Worm (Caenorhabditis elegans) whole organism, L4 larva: ENCODE results near the gene F16F9.4.

Experiments used
- D1046.2 ChIP-seq: fragments of 200-800 bp; sonication (Bioruptor generic); IDR thresholded peaks from 2 replicates; pipeline ENCODE4 v1.3.6; 2022; ENCODE audit warnings: missing genetic modification characterization, missing compliant biosample characterization
- F10B5.3 ChIP-seq: sonication (generic microtip); optimal IDR thresholded peaks from 2 replicates; lab custom pipeline; 2016; ENCODE audit warnings: mild to moderate bottlenecking, missing genetic modification characterization, missing compliant biosample characterization
- F26F4.8 ChIP-seq: fragments of 200-800 bp; sonication (Bioruptor generic); conservative IDR thresholded peaks from 2 replicates; pipeline ENCODE4 v1.3.6; 2022; ENCODE audit warnings: missing genetic modification characterization, missing compliant biosample characterization
- F37D6.2 ChIP-seq: sonication (generic microtip); optimal IDR thresholded peaks from 2 replicates; lab custom pipeline; 2016; ENCODE audit warnings: mild to moderate bottlenecking, missing genetic modification characterization, missing compliant biosample characterization
- R02D3.7 ChIP-seq: fragments of 150-350 bp; sonication (generic microtip); optimal IDR thresholded peaks from 3 replicates; lab custom pipeline; 2014; ENCODE audit warnings: missing biosample characterization, missing genetic modification characterization
- T20F7.1 ChIP-seq: fragments of 200-800 bp; sonication (Bioruptor generic); optimal IDR thresholded peaks from 2 replicates; lab custom pipeline; 2018; ENCODE audit warnings: mild to moderate bottlenecking, missing genetic modification characterization, missing compliant biosample characterization
- T26A8.4 ChIP-seq: fragments of 200-800 bp; sonication (Bioruptor generic); IDR thresholded peaks from 2 replicates; pipeline ENCODE4 v1.3.6; 2022; ENCODE audit warnings: missing genetic modification characterization, missing compliant biosample characterization
- Y5F2A.4 ChIP-seq: fragments of 200-800 bp; sonication (Bioruptor generic); optimal IDR thresholded peaks from 2 replicates; lab custom pipeline; 2018; ENCODE audit warnings: mild to moderate bottlenecking, missing genetic modification characterization, missing compliant biosample characterization
- ZK337.2 ChIP-seq: fragments of 200-800 bp; sonication (Bioruptor generic); IDR thresholded peaks from 2 replicates; pipeline ENCODE4 v1.3.6; 2022; ENCODE audit warnings: missing genetic modification reagents, missing genetic modification characterization, missing compliant biosample characterization
- aha-1 ChIP-seq: fragments of 150-350 bp; peaks from one replicate; lab custom pipeline; 2014; ENCODE audit warnings: missing biosample characterization, missing genetic modification characterization
- arid-1 ChIP-seq: fragments of 200-800 bp; sonication (Bioruptor generic); conservative IDR thresholded peaks from 2 replicates; pipeline ENCODE4 v1.3.6; 2022; ENCODE audit warnings: missing genetic modification reagents, missing genetic modification characterization, missing compliant biosample characterization
- attf-4 ChIP-seq: sonication (generic microtip); optimal IDR thresholded peaks from 3 replicates; lab custom pipeline; 2017; ENCODE audit warnings: missing biosample characterization, missing genetic modification characterization
- ceh-20 ChIP-seq: fragments of 200-800 bp; sonication (Bioruptor generic); IDR thresholded peaks from 2 replicates; pipeline ENCODE4 v1.3.6; 2022; ENCODE audit warnings: missing genetic modification reagents, missing genetic modification characterization, missing compliant biosample characterization
- ceh-32 ChIP-seq: sonication (generic microtip); optimal IDR thresholded peaks from 2 replicates; lab custom pipeline; 2016; ENCODE audit warnings: mild to moderate bottlenecking, missing genetic modification characterization, missing compliant biosample characterization; ENCODE audit not compliant: poor library complexity
- daf-16 ChIP-seq, 3 experiments: sonication (generic microtip); optimal IDR thresholded peaks; 2 replicates each; lab custom pipeline; 2016 to 2017; ENCODE audit warnings: missing genetic modification characterization in 3 of 3, missing genetic modification reagents in 3 of 3, mild to moderate bottlenecking in 2 of 3, missing compliant biosample characterization in 2 of 3, missing biosample characterization in 1 of 3, moderate library complexity in 1 of 3
- dmd-6 ChIP-seq: fragments of 200-800 bp; sonication (Bioruptor generic); IDR thresholded peaks from 2 replicates; pipeline ENCODE4 v1.3.6; 2022; ENCODE audit warnings: missing genetic modification reagents, missing genetic modification characterization, missing compliant biosample characterization
- dve-1 ChIP-seq: sonication (generic microtip); optimal IDR thresholded peaks from 2 replicates; lab custom pipeline; 2017; ENCODE audit warnings: antibody characterized with exemption, mild to moderate bottlenecking, missing genetic modification characterization, missing compliant biosample characterization; ENCODE audit not compliant: insufficient read depth
- egl-43 ChIP-seq: fragments of 200-800 bp; sonication (Bioruptor generic); IDR thresholded peaks from 2 replicates; pipeline ENCODE4 v1.3.6; 2022; ENCODE audit warnings: missing genetic modification reagents, missing genetic modification characterization, missing compliant biosample characterization
- gei-8 ChIP-seq: fragments of 200-800 bp; sonication (Bioruptor generic); optimal IDR thresholded peaks from 2 replicates; lab custom pipeline; 2018; ENCODE audit warnings: mild to moderate bottlenecking, missing genetic modification characterization, missing compliant biosample characterization
- lim-7 ChIP-seq: fragments of 200-800 bp; sonication (Bioruptor generic); IDR thresholded peaks from 2 replicates; pipeline ENCODE4 v1.3.6; 2022; ENCODE audit warnings: missing genetic modification characterization, missing compliant biosample characterization
- lin-1 ChIP-seq: fragments of 200-800 bp; sonication (Bioruptor generic); IDR thresholded peaks from 2 replicates; pipeline ENCODE4 v1.3.6; 2022; ENCODE audit warnings: missing genetic modification reagents, missing genetic modification characterization, missing compliant biosample characterization
- lin-13 ChIP-seq: fragments of 150-350 bp; optimal IDR thresholded peaks from 2 replicates; lab custom pipeline; 2014; ENCODE audit warnings: missing biosample characterization, missing genetic modification reagents, missing genetic modification characterization
- lin-15B ChIP-seq: fragments of 150-350 bp; sonication (generic microtip); optimal IDR thresholded peaks from 3 replicates; lab custom pipeline; 2014; ENCODE audit warnings: missing biosample characterization, missing genetic modification characterization
- lsy-2 ChIP-seq, 2 experiments: fragments of 150-350 bp in 1 of 2; sonication (generic microtip) in 1 of 2; optimal IDR thresholded peaks; 2 replicates each; lab custom pipeline; 2014 to 2017; ENCODE audit warnings: missing biosample characterization in 2 of 2, missing genetic modification characterization in 2 of 2
- mdl-1 ChIP-seq, 2 experiments: fragments of 150-350 bp in 1 of 2; sonication (generic microtip) in 1 of 2; optimal IDR thresholded peaks; 2 replicates each; lab custom pipeline; 2014 to 2017; ENCODE audit warnings: missing biosample characterization in 2 of 2, missing genetic modification characterization in 2 of 2
- mep-1 ChIP-seq: fragments of 150-350 bp; sonication (generic microtip); optimal IDR thresholded peaks from 3 replicates; lab custom pipeline; 2014; ENCODE audit warnings: missing biosample characterization, missing genetic modification characterization
- mes-2 ChIP-seq: sonication (generic microtip); optimal IDR thresholded peaks from 2 replicates; lab custom pipeline; 2016; ENCODE audit warnings: missing genotype, mild to moderate bottlenecking, missing genetic modification characterization, missing compliant biosample characterization; ENCODE audit not compliant: poor library complexity, severe bottlenecking
- nhr-41 ChIP-seq: fragments of 200-800 bp; sonication (Bioruptor generic); IDR thresholded peaks from 2 replicates; pipeline ENCODE4 v1.3.6; 2022; ENCODE audit warnings: missing genetic modification reagents, missing genetic modification characterization, missing compliant biosample characterization
- nhr-6 ChIP-seq: fragments of 150-350 bp; optimal IDR thresholded peaks from 2 replicates; lab custom pipeline; 2014; ENCODE audit warnings: missing biosample characterization, missing genetic modification characterization
- pha-4 ChIP-seq, 2 experiments: fragments of 150-350 bp in 1 of 2; fragments of 200-800 bp in 1 of 2; sonication (Bioruptor generic) in 1 of 2; IDR thresholded peaks in 1 of 2; optimal IDR thresholded peaks in 1 of 2; 2 replicates each; pipeline versions ENCODE4 v1.3.6 to Lab custom; 2014 to 2022; ENCODE audit warnings: missing genetic modification characterization in 2 of 2, missing genetic modification reagents in 2 of 2, missing biosample characterization in 1 of 2, missing compliant biosample characterization in 1 of 2
- rbr-2 ChIP-seq: sonication (generic microtip); optimal IDR thresholded peaks from 2 replicates; lab custom pipeline; 2016; ENCODE audit warnings: missing genotype, missing genetic modification characterization, missing compliant biosample characterization
- skn-1 ChIP-seq: fragments of 150-350 bp; optimal IDR thresholded peaks from 2 replicates; lab custom pipeline; 2014; ENCODE audit warnings: missing biosample characterization, missing genetic modification characterization
- snpc-1.2 ChIP-seq: fragments of 200-800 bp; sonication (Bioruptor generic); IDR thresholded peaks from 2 replicates; pipeline ENCODE4 v1.3.6; 2022; ENCODE audit warnings: missing genetic modification reagents, missing genetic modification characterization, missing compliant biosample characterization
- snpc-4 ChIP-seq: fragments of 150-350 bp; optimal IDR thresholded peaks from 2 replicates; lab custom pipeline; 2014; ENCODE audit warnings: missing biosample characterization, missing genetic modification characterization
- tra-1 ChIP-seq: fragments of 200-800 bp; sonication (Bioruptor generic); IDR thresholded peaks from 2 replicates; pipeline ENCODE4 v1.3.6; 2022; ENCODE audit warnings: missing genetic modification reagents, missing genetic modification characterization, missing compliant biosample characterization
- unc-130 ChIP-seq: sonication (generic microtip); optimal IDR thresholded peaks from 2 replicates; lab custom pipeline; 2016; ENCODE audit warnings: missing genetic modification reagents, missing genetic modification characterization, missing compliant biosample characterization
- unc-62 ChIP-seq, 3 experiments: fragments of 150-350 bp in 1 of 3; sonication (generic microtip); optimal IDR thresholded peaks in 2 of 3; peaks in 1 of 3; 1 replicate in 1 of 3; 2 replicates in 2 of 3; lab custom pipeline; 2014 to 2017; ENCODE audit warnings: missing biosample characterization in 3 of 3, missing genetic modification characterization in 3 of 3, missing genetic modification reagents in 3 of 3, missing genotype in 1 of 3
- vab-7 ChIP-seq: fragments of 200-800 bp; sonication (Bioruptor generic); IDR thresholded peaks from 2 replicates; pipeline ENCODE4 v1.3.6; 2022; ENCODE audit warnings: missing genetic modification reagents, missing genetic modification characterization, missing compliant biosample characterization
- zfp-2 ChIP-seq: sonication (generic microtip); optimal IDR thresholded peaks from 2 replicates; lab custom pipeline; 2016; ENCODE audit warnings: mild to moderate bottlenecking, missing genetic modification characterization, missing compliant biosample characterization
- zip-2 ChIP-seq: fragments of 150-350 bp; optimal IDR thresholded peaks from 2 replicates; lab custom pipeline; 2014; ENCODE audit warnings: missing biosample characterization, missing genetic modification characterization

F16F9.4 gene

DNA sequence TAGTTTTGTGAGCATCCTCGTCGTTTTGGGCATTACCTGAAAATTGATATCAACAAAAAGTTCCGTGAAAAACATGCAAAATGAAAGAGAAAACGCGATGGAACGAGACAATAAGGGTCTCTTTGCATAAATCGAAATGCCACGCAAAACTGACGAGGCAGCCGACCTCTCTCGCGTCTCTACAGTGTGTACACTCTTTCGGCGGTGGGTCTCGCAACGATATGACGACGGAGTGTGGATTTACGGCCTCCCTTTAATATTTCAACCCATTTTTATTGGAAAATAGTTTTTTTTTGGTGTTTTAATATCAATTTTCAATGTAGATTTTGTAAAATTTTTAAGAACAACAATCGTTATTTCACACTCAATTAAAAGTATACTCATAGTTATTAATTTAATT is 41.1 kb downstream of the F16F9.4 start, which contains the start of gene tag-123 (continued):
- TF ChIP-seq lsy-2 (tag; optimal IDR thresholded peaks at IDR 0.05; lab: Kevin White, UChicago) (peak in 1 of 2 experiments; percentile 73), aha-1 (peak; percentile 98), D1046.2 (no peak), ceh-20 (GFP tag; lab: Robert Waterston, UW) (no peak), mdl-1 (tag; optimal IDR thresholded peaks at IDR 0.05; lab: Kevin White, UChicago) (no peak), F10B5.3 (tag; lab: Kevin White, UChicago) (peak; percentile 37), T26A8.4 (GFP tag; lab: Robert Waterston, UW) (0 out of 2 replicates have a peak, but pooled peaks have one; percentile 19), snpc-4 (tag; lab: Kevin White, UChicago) (no peak), lin-15B (no peak), rbr-2 (tag; lab: Kevin White, UChicago) (peak; percentile 40), zip-2 (no peak), ZK337.2 (GFP tag; lab: Robert Waterston, UW) (no peak), T20F7.1 (GFP tag; lab: Kevin White, UChicago) (no peak)

DNA sequence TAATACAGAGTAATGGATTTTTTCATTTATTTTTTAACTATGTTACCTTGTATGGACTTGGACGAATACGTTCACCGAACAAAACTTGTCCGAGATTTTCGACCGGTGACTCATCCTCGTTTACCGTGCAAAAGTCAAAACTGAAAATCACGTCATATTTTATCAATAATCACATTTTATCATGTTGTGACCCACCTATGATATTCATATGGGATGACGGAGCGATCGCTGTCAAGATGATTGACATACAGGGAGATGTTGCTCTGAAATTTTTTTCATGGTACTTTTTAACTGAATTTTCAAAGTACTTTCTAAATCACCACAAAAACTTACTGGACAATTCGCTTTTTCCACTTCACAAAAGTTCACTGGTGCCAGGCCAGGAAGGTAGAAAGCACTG is 41.6 kb downstream of the F16F9.4 start:
- TF ChIP-seq pha-4 (GFP tag; IDR thresholded peaks at IDR 0.05; lab: Robert Waterston, UW) (no peak), pha-4 (tag; optimal IDR thresholded peaks at IDR 0.05; lab: Kevin White, UChicago) (no peak), dmd-6 (GFP tag; lab: Robert Waterston, UW) (peak; percentile 81)
- TF ChIP-seq, all 104 proteins: peak for 1

DNA sequence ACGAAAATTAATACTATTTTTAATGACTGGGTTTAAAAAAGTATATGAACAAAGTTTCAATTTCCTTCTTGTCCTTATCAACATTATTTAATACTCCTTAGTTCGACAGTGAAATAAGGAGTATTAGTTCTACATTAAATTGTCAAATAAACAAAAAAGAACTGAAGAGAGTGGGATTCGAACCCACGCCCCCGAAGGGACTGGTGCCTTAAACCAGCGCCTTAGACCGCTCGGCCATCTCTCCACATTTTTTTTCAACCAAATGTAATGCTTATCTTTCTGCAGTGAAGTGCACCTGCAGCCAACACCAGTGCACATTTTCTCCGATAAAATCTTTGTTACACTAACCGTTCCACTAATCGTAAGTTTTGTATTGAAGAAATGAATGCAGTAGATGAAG is 43.9 kb downstream of the F16F9.4 start:
- peak; percentile 18 for TF ChIP-seq nhr-6 (tag; lab: Kevin White, UChicago)
- no peak for TF ChIP-seq mdl-1 (tag; optimal IDR thresholded peaks at IDR 0.05; lab: Kevin White, UChicago)
- TF ChIP-seq unc-130 (GFP tag; lab: Kevin White, UChicago): no peak
- no peak for TF ChIP-seq F37D6.2 (tag; lab: Kevin White, UChicago)
- TF ChIP-seq egl-43 (GFP tag; lab: Robert Waterston, UW): peak; percentile 77
- TF ChIP-seq gei-8 (GFP tag; lab: Kevin White, UChicago): no peak
- TF ChIP-seq unc-62 (GFP tag; optimal IDR thresholded peaks at IDR 0.05 in 1 of 2; lab: Kevin White, UChicago): peak in 1 of 2 experiments; percentile 77
- TF ChIP-seq unc-62 (tag; optimal IDR thresholded peaks at IDR 0.05; lab: Kevin White, UChicago): no peak
- TF ChIP-seq Y5F2A.4 (GFP tag; lab: Kevin White, UChicago): no peak
- TF ChIP-seq pha-4 (GFP tag; IDR thresholded peaks at IDR 0.05; lab: Robert Waterston, UW): peak; percentile 63
- no peak for TF ChIP-seq pha-4 (tag; optimal IDR thresholded peaks at IDR 0.05; lab: Kevin White, UChicago)
- peak; percentile 7 for TF ChIP-seq lin-13 (GFP tag; lab: Kevin White, UChicago)
- TF ChIP-seq tra-1 (GFP tag; lab: Robert Waterston, UW): peak; percentile 40; the same call in 1 of the 2 replicates
- no peak for TF ChIP-seq attf-4
- TF ChIP-seq rbr-2 (tag; lab: Kevin White, UChicago): no peak
- no peak for TF ChIP-seq zfp-2
- TF ChIP-seq T20F7.1 (GFP tag; lab: Kevin White, UChicago): peak; percentile 3
- TF ChIP-seq lin-1 (GFP tag; lab: Robert Waterston, UW): no peak
- no peak for TF ChIP-seq daf-16 (GFP tag; optimal IDR thresholded peaks at IDR 0.05; lab: Kevin White, UChicago)
- TF ChIP-seq daf-16 (tag; optimal IDR thresholded peaks at IDR 0.05; lab: Kevin White, UChicago): peak; percentile 37
- TF ChIP-seq dve-1 (tag; lab: Kevin White, UChicago): peak; percentile 46
- no peak for TF ChIP-seq nhr-41 (GFP tag; lab: Robert Waterston, UW)
- TF ChIP-seq mep-1 (tag; lab: Kevin White, UChicago): peak; percentile 19
- peak; percentile 68 for TF ChIP-seq lim-7
- TF ChIP-seq F26F4.8: peak; percentile 62; the same call in 1 of the 2 replicates
- TF ChIP-seq vab-7 (GFP tag; lab: Robert Waterston, UW): peak; percentile 47; the same call in 1 of the 2 replicates
- peak; percentile 50 for TF ChIP-seq mes-2 (tag; lab: Kevin White, UChicago)
- TF ChIP-seq ceh-32: no peak
- TF ChIP-seq snpc-1.2 (GFP tag; lab: Robert Waterston, UW): peak; percentile 76
- 0 out of 2 replicates have a peak, but pooled peaks have one; percentile 39 for TF ChIP-seq arid-1
- no peak for TF ChIP-seq R02D3.7
- TF ChIP-seq skn-1 (tag; lab: Kevin White, UChicago): no peak
